Fruit fly (Drosophila melanogaster) whole organism, wandering third instar larva: ENCODE data around the gene MSAmiP.

ENCODE experiments used
- Abd-B ChIP-seq: fragments of >200 bp; optimal IDR thresholded peaks from 2 replicates; lab custom pipeline; 2017; ENCODE audit warnings: missing biosample characterization, missing genetic modification characterization
- CG32264 ChIP-seq: fragments of 200-800 bp; sonication (Bioruptor generic); optimal IDR thresholded peaks from 2 replicates; lab custom pipeline; 2016; ENCODE audit warnings: missing biosample characterization, missing genetic modification characterization
- GATAd ChIP-seq: sonication (Bioruptor generic); optimal IDR thresholded peaks from 2 replicates; lab custom pipeline; 2016; ENCODE audit warnings: missing biosample characterization, missing genetic modification characterization
- Jra ChIP-seq: sonication (Bioruptor generic); optimal IDR thresholded peaks from 2 replicates; lab custom pipeline; 2016; ENCODE audit warnings: missing biosample characterization, missing genetic modification characterization
- Myc ChIP-seq: fragments of >200 bp; optimal IDR thresholded peaks from 2 replicates; lab custom pipeline; 2017
- dmrt93B ChIP-seq: fragments of 200-800 bp; sonication (Bioruptor generic); optimal IDR thresholded peaks from 2 replicates; lab custom pipeline; 2018; ENCODE audit warnings: missing biosample characterization, mild to moderate bottlenecking, missing genetic modification characterization
- ey ChIP-seq: fragments of 200-800 bp; sonication (Bioruptor generic); optimal IDR thresholded peaks from 2 replicates; lab custom pipeline; 2016; ENCODE audit warnings: missing biosample characterization, missing genetic modification characterization
- lola ChIP-seq: fragments of >200 bp; optimal IDR thresholded peaks from 2 replicates; lab custom pipeline; 2017; ENCODE audit warnings: missing biosample characterization, missing genetic modification characterization
- pan ChIP-seq: fragments of >200 bp; optimal IDR thresholded peaks from 2 replicates; lab custom pipeline; 2017
- psq ChIP-seq: fragments of 200-800 bp; sonication (Bioruptor generic); optimal IDR thresholded peaks from 3 replicates; lab custom pipeline; 2017; ENCODE audit warnings: missing biosample characterization, mild to moderate bottlenecking, missing genetic modification characterization, moderate library complexity
- sv ChIP-seq: fragments of 200-800 bp; sonication (Bioruptor generic); optimal IDR thresholded peaks from 3 replicates; lab custom pipeline; 2016; ENCODE audit warnings: missing biosample characterization, missing genetic modification characterization
- tai ChIP-seq: sonication (Bioruptor generic); optimal IDR thresholded peaks from 2 replicates; lab custom pipeline; 2016; ENCODE audit warnings: missing biosample characterization, missing genetic modification characterization
- usp ChIP-seq: fragments of >200 bp; optimal IDR thresholded peaks from 2 replicates; lab custom pipeline; 2017; ENCODE audit warnings: missing biosample characterization, missing genetic modification characterization

- TF ChIP-seq pan (lab: Kevin White, UChicago) = no peak
- no peak for TF ChIP-seq Jra
- TF ChIP-seq psq (GFP tag; lab: Kevin White, UChicago) = no peak
- TF ChIP-seq GATAd = no peak
- TF ChIP-seq tai = no peak
- no peak for TF ChIP-seq Myc (lab: Kevin White, UChicago)
- no peak for TF ChIP-seq Abd-B (GFP tag; lab: Kevin White, UChicago)
- TF ChIP-seq CG32264 (GFP tag; lab: Kevin White, UChicago) = no peak
- no peak for TF ChIP-seq dmrt93B (GFP tag; lab: Kevin White, UChicago)
- TF ChIP-seq lola = no peak
- TF ChIP-seq usp (GFP tag; lab: Kevin White, UChicago) = no peak
- TF ChIP-seq sv (GFP tag; lab: Kevin White, UChicago) = no peak
- TF ChIP-seq ey (GFP tag; lab: Kevin White, UChicago) = no peak
Observed at dm6 chr3R:16854505-16854904, 41.6 kb downstream of the MSAmiP start.
